Fruit fly (Drosophila melanogaster): Measurements from ENCODE around the gene CG5011.

Gene CG5011

DNA sequence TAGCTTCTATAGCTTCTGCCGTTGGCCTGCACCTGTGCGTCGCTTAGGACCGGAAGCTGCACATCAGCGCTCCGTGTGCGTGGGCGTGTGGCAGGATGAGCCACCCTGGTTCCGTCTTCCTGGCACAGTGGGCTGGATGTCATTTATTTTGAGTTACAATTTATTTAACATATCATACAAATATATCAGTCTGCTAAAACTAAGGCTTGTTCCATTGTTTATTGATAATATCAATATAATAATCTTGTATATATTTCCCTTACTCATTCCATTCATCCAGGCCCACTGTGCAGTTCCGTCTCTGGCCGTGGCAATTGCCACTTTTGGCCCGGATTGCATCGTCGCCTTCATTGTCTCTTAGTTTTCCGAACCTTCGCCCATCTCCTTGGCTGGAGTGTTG lies 14.0 kb downstream of the CG5011 start (continued):
- no peak for TF ChIP-seq TFAM (GFP tag; optimal IDR thresholded peaks at IDR 0.05)
- no peak for TF ChIP-seq Doc2 (GFP tag; IDR thresholded peaks at IDR 0.05)
- TF ChIP-seq p53 (GFP tag; optimal IDR thresholded peaks at IDR 0.05) = no peak
- TF ChIP-seq vvl (GFP tag; IDR thresholded peaks at IDR 0.05) = peak; percentile 79
- TF ChIP-seq Doc3 (GFP tag; IDR thresholded peaks at IDR 0.05; ENCODE audit: partially characterized antibody) = no peak
- TF ChIP-seq ftz-f1 (GFP tag; optimal IDR thresholded peaks at IDR 0.05) = no peak
- TF ChIP-seq CG14710 (tag; optimal IDR thresholded peaks at IDR 0.05) = peak; percentile 11
- no peak for TF ChIP-seq CG4328 (GFP tag; optimal IDR thresholded peaks at IDR 0.05)
- TF ChIP-seq CG5245 (GFP tag; optimal IDR thresholded peaks at IDR 0.05) = no peak
- TF ChIP-seq amos (GFP tag; IDR thresholded peaks at IDR 0.05; ENCODE audit: partially characterized antibody) = no peak
- no peak for TF ChIP-seq Fer2 (tag; optimal IDR thresholded peaks at IDR 0.05)
- TF ChIP-seq CG4360 (GFP tag; IDR thresholded peaks at IDR 0.05) = no peak
- peak; percentile 62 for TF ChIP-seq CG6689 (GFP tag; IDR thresholded peaks at IDR 0.05)
- TF ChIP-seq bowl (GFP tag; IDR thresholded peaks at IDR 0.05) = no peak
- no peak for TF ChIP-seq tll (GFP tag; optimal IDR thresholded peaks at IDR 0.05)
- no peak for TF ChIP-seq Camta (GFP tag; optimal IDR thresholded peaks at IDR 0.05)
- TF ChIP-seq CG15011 (GFP tag; optimal IDR thresholded peaks at IDR 0.05) = no peak
- no peak for TF ChIP-seq disco-r (GFP tag; optimal IDR thresholded peaks at IDR 0.05)
- TF ChIP-seq CG17829 (tag; optimal IDR thresholded peaks at IDR 0.05) = peak; percentile 13
- TF ChIP-seq CG30403 (GFP tag; optimal IDR thresholded peaks at IDR 0.05) = peak; percentile 43
- TF ChIP-seq emc (GFP tag; optimal IDR thresholded peaks at IDR 0.05) = no peak
- TF ChIP-seq trem (tag; optimal IDR thresholded peaks at IDR 0.05) = no peak
- no peak for TF ChIP-seq pb (GFP tag; optimal IDR thresholded peaks at IDR 0.05)
- no peak for TF ChIP-seq Myb (GFP tag; optimal IDR thresholded peaks at IDR 0.05)
- TF ChIP-seq CG11695 (GFP tag; IDR thresholded peaks at IDR 0.05) = 0 out of 3 replicates have a peak, but pooled peaks have one; percentile 41
- no peak for TF ChIP-seq Vsx1 (GFP tag; optimal IDR thresholded peaks at IDR 0.05)
- peak; percentile 57 for TF ChIP-seq B-H1 (GFP tag; IDR thresholded peaks at IDR 0.05)
- peak; percentile 58 for TF ChIP-seq Oli (tag; optimal IDR thresholded peaks at IDR 0.05)
- no peak for TF ChIP-seq CG6683 (GFP tag; optimal IDR thresholded peaks at IDR 0.05)
- TF ChIP-seq slp2 (GFP tag; optimal IDR thresholded peaks at IDR 0.05) = no peak
- TF ChIP-seq bab2 (GFP tag; optimal IDR thresholded peaks at IDR 0.05) = peak; percentile 19
- TF ChIP-seq bsh (GFP tag; optimal IDR thresholded peaks at IDR 0.05) = peak in 1 of 2 experiments; percentile 63
- no peak for TF ChIP-seq bbx (GFP tag; IDR thresholded peaks at IDR 0.05; ENCODE audit: partially characterized antibody)
- 0 out of 2 replicates have a peak, but pooled peaks have one; percentile 20 for TF ChIP-seq al (GFP tag; IDR thresholded peaks at IDR 0.05)
- peak; percentile 42; the same call in 1 of the 2 replicates for TF ChIP-seq CG11247 (GFP tag; IDR thresholded peaks at IDR 0.05)
- TF ChIP-seq lilli (GFP tag; optimal IDR thresholded peaks at IDR 0.05) = peak; percentile 28
- no peak for TF ChIP-seq sens-2 (GFP tag; IDR thresholded peaks at IDR 0.05)
- no peak for TF ChIP-seq sug (tag; optimal IDR thresholded peaks at IDR 0.05)
- TF ChIP-seq run (tag; optimal IDR thresholded peaks at IDR 0.05) = no peak
- TF ChIP-seq CG9797 (GFP tag; optimal IDR thresholded peaks at IDR 0.05) = no peak
- no peak for TF ChIP-seq fu2 (GFP tag; optimal IDR thresholded peaks at IDR 0.05)
- no peak for TF ChIP-seq CG3847 (GFP tag; IDR thresholded peaks at IDR 0.05)
- peak; percentile 44; the same call in 1 of the 2 replicates for TF ChIP-seq sob (GFP tag; IDR thresholded peaks at IDR 0.05)
- no peak for TF ChIP-seq Stat92E (GFP tag; optimal IDR thresholded peaks at IDR 0.05)
- no peak for TF ChIP-seq pan (optimal IDR thresholded peaks at IDR 0.05)
- TF ChIP-seq pan (GFP tag; optimal IDR thresholded peaks at IDR 0.05 in 1 of 2, IDR thresholded peaks at IDR 0.05 in 1 of 2) = peak in 1 of 2 experiments; percentile 69
- TF ChIP-seq gfzf (GFP tag; optimal IDR thresholded peaks at IDR 0.05) = no peak
- TF ChIP-seq CG18619 (GFP tag; optimal IDR thresholded peaks at IDR 0.05) = no peak
- TF ChIP-seq YL-1 (GFP tag; optimal IDR thresholded peaks at IDR 0.05) = no peak
- TF ChIP-seq H2.0 (GFP tag; IDR thresholded peaks at IDR 0.05) = 0 out of 2 replicates have a peak, but pooled peaks have one; percentile 9
- no peak for TF ChIP-seq CG31224 (GFP tag; IDR thresholded peaks at IDR 0.05)

Measured in whole organism, embryonic.